Worm (Caenorhabditis elegans) whole organism, L1 larva: ENCODE results near the gene flp-26.

Experiments used
- F16B12.6 ChIP-seq: fragments of 150-350 bp; optimal IDR thresholded peaks from 2 replicates; lab custom pipeline; 2014; ENCODE audit warnings: missing biosample characterization, missing genetic modification characterization
- aha-1 ChIP-seq: fragments of 150-350 bp; optimal IDR thresholded peaks from 2 replicates; lab custom pipeline; 2014; ENCODE audit warnings: missing biosample characterization, missing genetic modification characterization
- alr-1 ChIP-seq: fragments of 200-800 bp; sonication (Bioruptor generic); optimal IDR thresholded peaks from 2 replicates; lab custom pipeline; 2018; ENCODE audit warnings: borderline replicate concordance, mild to moderate bottlenecking, missing genetic modification characterization, missing compliant biosample characterization
- blmp-1 ChIP-seq: fragments of 150-350 bp; optimal IDR thresholded peaks from 2 replicates; lab custom pipeline; 2014; ENCODE audit warnings: missing biosample characterization, missing genetic modification characterization
- ceh-63 ChIP-seq: fragments of 200-800 bp; sonication (Bioruptor generic); optimal IDR thresholded peaks from 2 replicates; lab custom pipeline; 2018; ENCODE audit warnings: mild to moderate bottlenecking, missing genetic modification characterization, missing compliant biosample characterization
- ceh-8 ChIP-seq: fragments of 200-800 bp; sonication (Bioruptor generic); optimal IDR thresholded peaks from 2 replicates; lab custom pipeline; 2018; ENCODE audit warnings: mild to moderate bottlenecking, missing genetic modification characterization, moderate library complexity, missing compliant biosample characterization
- ceh-82 ChIP-seq, 3 experiments: fragments of 150-350 bp in 1 of 3; sonication (generic microtip) in 2 of 3; optimal IDR thresholded peaks; 2 replicates each; lab custom pipeline; 2014 to 2017; ENCODE audit warnings: missing biosample characterization in 3 of 3, missing genetic modification characterization in 3 of 3
- ceh-88 ChIP-seq: fragments of 200-800 bp; sonication (Bioruptor generic); IDR thresholded peaks from 2 replicates; pipeline ENCODE4 v1.3.6; 2022; ENCODE audit warnings: missing genetic modification characterization, missing compliant biosample characterization
- ceh-90 ChIP-seq: sonication (generic microtip); optimal IDR thresholded peaks from 2 replicates; lab custom pipeline; 2016; ENCODE audit warnings: missing genetic modification characterization, missing compliant biosample characterization
- dpl-1 ChIP-seq, 3 experiments: fragments of 150-350 bp in 2 of 3; sonication (generic microtip) in 1 of 3; optimal IDR thresholded peaks; 2 replicates each; lab custom pipeline; 2014 to 2017; ENCODE audit warnings: missing biosample characterization in 3 of 3, missing genetic modification characterization in 3 of 3, missing genetic modification reagents in 3 of 3
- efl-1 ChIP-seq, 4 experiments: fragments of 150-350 bp; optimal IDR thresholded peaks in 3 of 4; peaks in 1 of 4; 1 replicate in 1 of 4; 2 replicates in 3 of 4; lab custom pipeline; 2014; ENCODE audit warnings: missing biosample characterization in 2 of 4, missing genetic modification characterization in 2 of 4, missing genetic modification reagents in 2 of 4
- efl-3 ChIP-seq: fragments of 200-800 bp; sonication (Bioruptor generic); optimal IDR thresholded peaks from 2 replicates; lab custom pipeline; 2018; ENCODE audit warnings: mild to moderate bottlenecking, missing genetic modification characterization, missing compliant biosample characterization
- egl-13 ChIP-seq: sonication (generic microtip); optimal IDR thresholded peaks from 2 replicates; lab custom pipeline; 2016; ENCODE audit warnings: missing genotype, missing genetic modification reagents, missing genetic modification characterization, missing compliant biosample characterization
- elt-2 ChIP-seq: sonication (generic microtip); optimal IDR thresholded peaks from 2 replicates; lab custom pipeline; 2016; ENCODE audit warnings: missing genetic modification characterization, mild to moderate bottlenecking, inconsistent platforms, missing compliant biosample characterization, missing genetic modification reagents
- elt-3 ChIP-seq, 6 experiments: fragments of 150-350 bp in 1 of 6; sonication (generic microtip); optimal IDR thresholded peaks; 2 replicates each; lab custom pipeline; 2017 to 2018; ENCODE audit warnings: missing biosample characterization in 6 of 6, missing genetic modification characterization in 6 of 6, inconsistent platforms in 1 of 6
- ets-5 ChIP-seq: fragments of 200-800 bp; sonication (Bioruptor generic); IDR thresholded peaks from 2 replicates; pipeline ENCODE4 v1.3.6; 2022; ENCODE audit warnings: missing genetic modification characterization, missing compliant biosample characterization
- fkh-8 ChIP-seq: sonication (generic microtip); optimal IDR thresholded peaks from 2 replicates; lab custom pipeline; 2016; ENCODE audit warnings: mild to moderate bottlenecking, missing genetic modification characterization, missing compliant biosample characterization
- fos-1 ChIP-seq: fragments of 150-350 bp; optimal IDR thresholded peaks from 2 replicates; lab custom pipeline; 2014; ENCODE audit warnings: missing biosample characterization, missing genetic modification characterization
- hlh-4 ChIP-seq: sonication (generic microtip); optimal IDR thresholded peaks from 2 replicates; lab custom pipeline; 2016; ENCODE audit warnings: mild to moderate bottlenecking, missing genetic modification characterization, missing compliant biosample characterization
- irx-1 ChIP-seq: sonication (generic microtip); optimal IDR thresholded peaks from 2 replicates; lab custom pipeline; 2016; ENCODE audit warnings: missing genetic modification characterization, missing compliant biosample characterization
- isw-1 ChIP-seq: fragments of 200-800 bp; sonication (Bioruptor generic); IDR thresholded peaks from 2 replicates; pipeline ENCODE4 v1.3.6; 2022; ENCODE audit warnings: missing genetic modification characterization, missing compliant biosample characterization
- lin-13 ChIP-seq: fragments of 150-350 bp; optimal IDR thresholded peaks from 2 replicates; lab custom pipeline; 2014; ENCODE audit warnings: missing biosample characterization, missing genetic modification reagents, missing genetic modification characterization
- lin-14 ChIP-seq: fragments of 200-800 bp; sonication (Bioruptor generic); optimal IDR thresholded peaks from 2 replicates; lab custom pipeline; 2018; ENCODE audit warnings: mild to moderate bottlenecking, missing genetic modification characterization, moderate library complexity, missing compliant biosample characterization
- lin-39 ChIP-seq: fragments of 150-350 bp; optimal IDR thresholded peaks from 2 replicates; lab custom pipeline; 2014; ENCODE audit warnings: missing biosample characterization, missing genetic modification reagents, missing genetic modification characterization
- lir-3 ChIP-seq: sonication (generic microtip); optimal IDR thresholded peaks from 2 replicates; lab custom pipeline; 2016; ENCODE audit warnings: mild to moderate bottlenecking, missing genetic modification characterization, moderate library complexity, missing compliant biosample characterization; ENCODE audit not compliant: poor library complexity
- lsy-2 ChIP-seq, 2 experiments: fragments of 150-350 bp; optimal IDR thresholded peaks; 2 replicates each; lab custom pipeline; 2014; ENCODE audit warnings: missing biosample characterization in 2 of 2, missing genetic modification characterization in 2 of 2
- mab-9 ChIP-seq: fragments of 200-800 bp; sonication (Bioruptor generic); IDR thresholded peaks from 2 replicates; pipeline ENCODE4 v1.3.6; 2022; ENCODE audit warnings: missing genetic modification reagents, missing genetic modification characterization, missing compliant biosample characterization
- mdl-1 ChIP-seq, 2 experiments: fragments of 150-350 bp; optimal IDR thresholded peaks; 2 replicates each; lab custom pipeline; 2014 to 2017; ENCODE audit warnings: missing biosample characterization in 2 of 2, missing genetic modification characterization in 2 of 2, inconsistent platforms in 1 of 2
- mef-2 ChIP-seq: fragments of 150-350 bp; optimal IDR thresholded peaks from 2 replicates; lab custom pipeline; 2014; ENCODE audit warnings: missing biosample characterization, missing genetic modification characterization
- mep-1 ChIP-seq: fragments of 150-350 bp; optimal IDR thresholded peaks from 2 replicates; lab custom pipeline; 2014; ENCODE audit warnings: missing biosample characterization, missing genetic modification characterization
- nhr-19 ChIP-seq: fragments of 200-800 bp; sonication (Bioruptor generic); conservative IDR thresholded peaks from 2 replicates; pipeline ENCODE4 v1.3.6; 2022; ENCODE audit warnings: missing genetic modification characterization, missing compliant biosample characterization
- nhr-20 ChIP-seq: sonication (generic microtip); optimal IDR thresholded peaks from 2 replicates; lab custom pipeline; 2016; ENCODE audit warnings: mild to moderate bottlenecking, missing genetic modification characterization, missing compliant biosample characterization
- nhr-28 ChIP-seq: fragments of 150-350 bp; optimal IDR thresholded peaks from 2 replicates; lab custom pipeline; 2014; ENCODE audit warnings: missing biosample characterization, missing genetic modification characterization
- nhr-47 ChIP-seq: sonication (generic microtip); optimal IDR thresholded peaks from 2 replicates; lab custom pipeline; 2016; ENCODE audit warnings: mild to moderate bottlenecking, missing genetic modification characterization, moderate library complexity, missing compliant biosample characterization
- nhr-76 ChIP-seq: sonication (generic microtip); optimal IDR thresholded peaks from 2 replicates; lab custom pipeline; 2017; ENCODE audit warnings: missing biosample characterization, missing genetic modification characterization
- nhr-77 ChIP-seq: fragments of 150-350 bp; optimal IDR thresholded peaks from 2 replicates; lab custom pipeline; 2014; ENCODE audit warnings: missing biosample characterization, missing genetic modification characterization
- nhr-85 ChIP-seq: sonication (generic microtip); peaks from one replicate; lab custom pipeline; 2016; ENCODE audit warnings: missing genetic modification characterization, inconsistent platforms, missing compliant biosample characterization
- nhr-90 ChIP-seq: sonication (generic microtip); optimal IDR thresholded peaks from 2 replicates; lab custom pipeline; 2016; ENCODE audit warnings: mild to moderate bottlenecking, missing genetic modification characterization, missing compliant biosample characterization; ENCODE audit not compliant: poor library complexity
- pag-3 ChIP-seq: sonication (generic microtip); optimal IDR thresholded peaks from 2 replicates; lab custom pipeline; 2017; ENCODE audit warnings: missing genetic modification characterization, mild to moderate bottlenecking, missing compliant biosample characterization, antibody characterized with exemption, borderline replicate concordance; ENCODE audit not compliant: insufficient read depth
- pax-3 ChIP-seq: fragments of 200-800 bp; sonication (Bioruptor generic); optimal IDR thresholded peaks from 2 replicates; lab custom pipeline; 2018; ENCODE audit warnings: mild to moderate bottlenecking, missing genetic modification characterization, moderate library complexity, missing compliant biosample characterization
- rnt-1 ChIP-seq: sonication (generic microtip); optimal IDR thresholded peaks from 2 replicates; lab custom pipeline; 2016; ENCODE audit warnings: mild to moderate bottlenecking, missing genetic modification characterization, moderate library complexity, missing compliant biosample characterization
- snpc-4 ChIP-seq: fragments of 150-350 bp; optimal IDR thresholded peaks from 2 replicates; lab custom pipeline; 2014; ENCODE audit warnings: missing biosample characterization, missing genetic modification characterization
- swsn-7 ChIP-seq: sonication (generic microtip); optimal IDR thresholded peaks from 2 replicates; lab custom pipeline; 2016; ENCODE audit warnings: missing genetic modification characterization, missing compliant biosample characterization
- tbx-2 ChIP-seq: sonication (generic microtip); optimal IDR thresholded peaks from 2 replicates; lab custom pipeline; 2016; ENCODE audit warnings: missing genetic modification characterization, missing compliant biosample characterization
- tlp-1 ChIP-seq: fragments of 150-350 bp; optimal IDR thresholded peaks from 2 replicates; lab custom pipeline; 2014; ENCODE audit warnings: missing biosample characterization, missing genetic modification characterization
- unc-30 ChIP-seq: sonication (generic microtip); optimal IDR thresholded peaks from 2 replicates; lab custom pipeline; 2017; ENCODE audit warnings: missing biosample characterization, missing genetic modification characterization
- unc-62 ChIP-seq: fragments of 150-350 bp; optimal IDR thresholded peaks from 2 replicates; lab custom pipeline; 2014; ENCODE audit warnings: missing biosample characterization, missing genetic modification reagents, missing genetic modification characterization
- unc-86 ChIP-seq: sonication (generic microtip); optimal IDR thresholded peaks from 2 replicates; lab custom pipeline; 2016; ENCODE audit warnings: missing genetic modification characterization, missing compliant biosample characterization
- xbp-1 ChIP-seq: sonication (generic microtip); optimal IDR thresholded peaks from 2 replicates; lab custom pipeline; 2016; ENCODE audit warnings: missing genetic modification characterization, missing compliant biosample characterization
- zip-4 ChIP-seq: fragments of 200-800 bp; sonication (Bioruptor generic); optimal IDR thresholded peaks from 2 replicates; lab custom pipeline; 2018; ENCODE audit warnings: mild to moderate bottlenecking, missing genetic modification characterization, moderate library complexity, missing compliant biosample characterization

flp-26 gene

ce11 chrX:7067250-7067958, 38.5 kb downstream of the flp-26 start:
- TF ChIP-seq nhr-76 (tag; lab: Kevin White, UChicago) (no peak), mep-1 (tag; lab: Kevin White, UChicago) (no peak), ceh-82 (tag; optimal IDR thresholded peaks at IDR 0.05; lab: Kevin White, UChicago) (peak in 1 of 3 experiments; percentile 14), nhr-85 (tag; lab: Kevin White, UChicago) (peak; percentile 3), lin-14 (peak; percentile 49), lin-39 (tag; lab: Kevin White, UChicago) (no peak), pax-3 (no peak), efl-1 (optimal IDR thresholded peaks at IDR 0.05; lab: Kevin White, UChicago) (no peak), efl-1 (GFP tag; optimal IDR thresholded peaks at IDR 0.05 in 1 of 2; lab: Kevin White, UChicago) (no peak), lir-3 (no peak), ceh-88 (GFP tag; lab: Robert Waterston, UW) (no peak), aha-1 (tag; lab: Kevin White, UChicago) (no peak), isw-1 (no peak), nhr-19 (no peak), swsn-7 (tag; lab: Kevin White, UChicago) (peak; percentile 0), xbp-1 (tag; lab: Kevin White, UChicago) (peak; percentile 57), ceh-8 (GFP tag; lab: Kevin White, UChicago) (no peak), dpl-1 (GFP tag; optimal IDR thresholded peaks at IDR 0.05; lab: Kevin White, UChicago) (no peak), unc-86 (tag; lab: Kevin White, UChicago) (no peak), nhr-90 (tag; lab: Kevin White, UChicago) (peak; percentile 6), egl-13 (no peak), elt-2 (no peak), tlp-1 (tag; lab: Kevin White, UChicago) (no peak), nhr-28 (tag; lab: Kevin White, UChicago) (no peak), pag-3 (tag; lab: Kevin White, UChicago) (no peak), rnt-1 (tag; lab: Kevin White, UChicago) (peak; percentile 11), mab-9 (GFP tag; lab: Robert Waterston, UW) (no peak), tbx-2 (peak; percentile 37), ets-5 (no peak), fos-1 (tag; lab: Kevin White, UChicago) (no peak), nhr-20 (tag; lab: Kevin White, UChicago) (no peak), fkh-8 (tag; lab: Kevin White, UChicago) (no peak), nhr-77 (tag; lab: Kevin White, UChicago) (no peak)

ce11 chrX:7068400-7068799, 39.5 kb downstream of the flp-26 start, which contains the start of gene pdi-6:
pdi-6 (minus strand) TSS chrX:7068563.
- TF ChIP-seq mef-2 (tag; lab: Kevin White, UChicago) (peak; percentile 15), lsy-2 (tag; optimal IDR thresholded peaks at IDR 0.05; lab: Kevin White, UChicago) (peak; percentile 83 to 89), unc-62 (GFP tag; lab: Kevin White, UChicago) (no peak), snpc-4 (peak; percentile 70), zip-4 (GFP tag; lab: Kevin White, UChicago) (peak; percentile 81), pag-3 (tag; lab: Kevin White, UChicago) (no peak), blmp-1 (tag; lab: Kevin White, UChicago) (peak; percentile 81), mep-1 (tag; lab: Kevin White, UChicago) (peak; percentile 91), lin-13 (GFP tag; lab: Kevin White, UChicago) (peak; percentile 91), efl-1 (optimal IDR thresholded peaks at IDR 0.05; lab: Kevin White, UChicago) (peak; percentile 76 to 78), efl-1 (GFP tag; optimal IDR thresholded peaks at IDR 0.05 in 1 of 2; lab: Kevin White, UChicago) (peak; percentile 65 to 97), ceh-90 (tag; lab: Kevin White, UChicago) (peak; percentile 77), ceh-63 (GFP tag; lab: Kevin White, UChicago) (no peak), nhr-28 (tag; lab: Kevin White, UChicago) (no peak), elt-3 (tag; optimal IDR thresholded peaks at IDR 0.05; lab: Kevin White, UChicago) (peak in 5 of 6 experiments; percentile 86 to 95 (median 90)), nhr-47 (peak; percentile 88), irx-1 (tag; lab: Kevin White, UChicago) (peak; percentile 74), lin-39 (tag; lab: Kevin White, UChicago) (peak; percentile 57), efl-3 (GFP tag; lab: Kevin White, UChicago) (no peak), mdl-1 (tag; optimal IDR thresholded peaks at IDR 0.05; lab: Kevin White, UChicago) (peak in 1 of 2 experiments; percentile 91), unc-30 (no peak), egl-13 (peak; percentile 78), hlh-4 (tag; lab: Kevin White, UChicago) (no peak), F16B12.6 (tag; lab: Kevin White, UChicago) (peak; percentile 64), alr-1 (tag; lab: Kevin White, UChicago) (no peak)
